Fruit fly (Drosophila melanogaster) whole organism, embryonic: ENCODE data around the gene CG7069.

Source experiments
- CG1024 ChIP-seq: fragments of 200-800 bp; sonication (Bioruptor generic); IDR thresholded peaks from 2 replicates; pipeline ENCODE4 v1.3.6; 2022; ENCODE audit warnings: missing biosample characterization, missing genetic modification characterization
- CG5245 ChIP-seq: fragments of 200-800 bp; sonication (Bioruptor generic); optimal IDR thresholded peaks from 3 replicates; lab custom pipeline; 2016; ENCODE audit warnings: missing biosample characterization, missing genetic modification characterization

- TF ChIP-seq CG1024 (GFP tag; lab: Robert Waterston, UW), result no peak
- peak; percentile 65 for TF ChIP-seq CG5245 (GFP tag; lab: Kevin White, UChicago)
Observed at dm6 chr3R:22410537-22411360, 38.1 kb downstream of the CG7069 start, which contains the start of the genes CG13850 and lqfR.
